Fruit fly (Drosophila melanogaster): ENCODE results near the gene Spn28F.

Spn28F gene

DNA sequence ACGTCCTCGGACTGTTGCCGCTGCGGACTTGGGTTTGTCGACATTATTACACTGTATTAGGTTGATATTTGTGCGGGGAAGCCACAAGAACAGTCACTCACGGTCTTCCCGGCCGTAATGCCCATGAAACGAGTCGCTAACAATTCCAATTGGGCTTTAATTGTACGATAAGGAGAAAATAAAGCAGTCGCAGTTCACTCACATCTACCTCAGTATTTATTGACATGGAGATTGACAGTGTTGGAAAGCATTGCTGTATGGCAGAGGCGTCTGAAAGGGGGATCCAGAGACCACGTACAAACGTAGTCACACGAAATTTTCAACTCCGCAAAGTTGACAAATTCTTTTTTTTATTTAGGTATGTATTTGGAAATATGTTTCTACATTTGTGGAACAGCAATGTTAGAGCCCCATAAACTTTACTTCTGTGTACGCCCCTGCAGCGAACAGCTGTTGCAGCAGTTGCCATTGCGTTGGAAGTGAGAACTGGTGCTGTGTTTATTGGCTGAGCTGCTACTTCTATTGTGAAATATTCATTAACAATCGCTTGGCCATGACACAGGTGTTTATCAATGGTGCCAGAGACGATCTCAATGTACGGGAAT, 28.8 kb downstream of the Spn28F start, which contains the start of the genes CG8372 and CG8360 (continued):
- TF ChIP-seq D (optimal IDR thresholded peaks at IDR 0.05) (no peak), D (GFP tag; optimal IDR thresholded peaks at IDR 0.05) (peak; percentile 98), CG3407 (GFP tag; optimal IDR thresholded peaks at IDR 0.05) (peak; percentile 97), sc (optimal IDR thresholded peaks at IDR 0.05) (no peak), sc (GFP tag; optimal IDR thresholded peaks at IDR 0.05) (peak; percentile 96), Mrtf (GFP tag; IDR thresholded peaks at IDR 0.05) (peak; percentile 99), wor (GFP tag; IDR thresholded peaks at IDR 0.05) (peak; percentile 96), CG34224 (GFP tag; IDR thresholded peaks at IDR 0.05; ENCODE audit: partially characterized antibody) (peak; percentile 42; the same call in 2 of the 3 replicates), CG10366 (GFP tag; IDR thresholded peaks at IDR 0.05) (peak; percentile 99), NFAT (GFP tag; IDR thresholded peaks at IDR 0.05) (peak; percentile 99), gro (GFP tag; optimal IDR thresholded peaks at IDR 0.05) (peak; percentile 99), Rx (GFP tag; IDR thresholded peaks at IDR 0.05) (peak; percentile 99), Tbp (GFP tag; optimal IDR thresholded peaks at IDR 0.05) (no peak), Hr78 (GFP tag; optimal IDR thresholded peaks at IDR 0.05) (peak in 1 of 2 experiments; percentile 89), oc (tag; optimal IDR thresholded peaks at IDR 0.05) (peak; percentile 97), Dfd (GFP tag; optimal IDR thresholded peaks at IDR 0.05) (no peak), Ravus (GFP tag; IDR thresholded peaks at IDR 0.05) (peak; percentile 93), vfl (GFP tag; optimal IDR thresholded peaks at IDR 0.05) (peak; percentile 98), CG17385 (GFP tag; optimal IDR thresholded peaks at IDR 0.05) (peak; percentile 97), h (optimal IDR thresholded peaks at IDR 0.05) (no peak), CG7745 (tag; optimal IDR thresholded peaks at IDR 0.05) (peak; percentile 18), mirr (GFP tag; optimal IDR thresholded peaks at IDR 0.05) (peak; percentile 99), Stat92E (GFP tag; optimal IDR thresholded peaks at IDR 0.05) (peak in 1 of 3 experiments; percentile 91), CG32532 (GFP tag; IDR thresholded peaks at IDR 0.05) (peak; percentile 99), GATAe (GFP tag; conservative IDR thresholded peaks at IDR 0.05) (peak; percentile 98), CG31441 (GFP tag; IDR thresholded peaks at IDR 0.05) (peak; percentile 98), CG12769 (tag; optimal IDR thresholded peaks at IDR 0.05) (peak; percentile 98), CG34422 (GFP tag; IDR thresholded peaks at IDR 0.05) (peak; percentile 99), ash1 (GFP tag; optimal IDR thresholded peaks at IDR 0.05) (peak; percentile 95), ATbp (GFP tag; optimal IDR thresholded peaks at IDR 0.05) (peak; percentile 98), Atf6 (GFP tag; IDR thresholded peaks at IDR 0.05) (peak; percentile 99), CG3838 (GFP tag; optimal IDR thresholded peaks at IDR 0.05) (peak; percentile 97), CG15514 (GFP tag; optimal IDR thresholded peaks at IDR 0.05) (peak; percentile 96), CG18476 (GFP tag; optimal IDR thresholded peaks at IDR 0.05) (peak; percentile 98), CG10431 (GFP tag; optimal IDR thresholded peaks at IDR 0.05) (peak; percentile 92), ERR (GFP tag; optimal IDR thresholded peaks at IDR 0.05) (peak; percentile 99), Dll (GFP tag; IDR thresholded peaks at IDR 0.05; ENCODE audit: partially characterized antibody) (peak; percentile 74), Sry-β (GFP tag; optimal IDR thresholded peaks at IDR 0.05) (peak; percentile 72), CG17568 (GFP tag; optimal IDR thresholded peaks at IDR 0.05) (peak; percentile 98), CG9215 (GFP tag; IDR thresholded peaks at IDR 0.05) (peak; percentile 97), CG16813 (GFP tag; IDR thresholded peaks at IDR 0.05; ENCODE audit: partially characterized antibody) (no peak), Usf (GFP tag; optimal IDR thresholded peaks at IDR 0.05) (peak; percentile 97), CG10462 (GFP tag; optimal IDR thresholded peaks at IDR 0.05) (peak; percentile 99), Hr3 (GFP tag; optimal IDR thresholded peaks at IDR 0.05) (peak; percentile 99), esg (GFP tag; conservative IDR thresholded peaks at IDR 0.05) (peak; percentile 99), zen (tag; optimal IDR thresholded peaks at IDR 0.05) (peak; percentile 97), CG30020 (tag; optimal IDR thresholded peaks at IDR 0.05) (peak; percentile 87), eve (GFP tag; optimal IDR thresholded peaks at IDR 0.05) (peak in 1 of 2 experiments; percentile 46), CG8290 (GFP tag; optimal IDR thresholded peaks at IDR 0.05) (peak; percentile 98), CG8290 (tag; optimal IDR thresholded peaks at IDR 0.05) (peak; percentile 89 to 97), CG12236 (GFP tag; optimal IDR thresholded peaks at IDR 0.05) (peak; percentile 99)
